Worm (Caenorhabditis elegans): ENCODE results near the gene valv-1.

- TF ChIP-seq him-1 (tag; optimal IDR thresholded peaks at IDR 0.05) (no peak), W03F9.2 (tag; optimal IDR thresholded peaks at IDR 0.05) (no peak)
Observed at ce11 chrIV:7428998-7429397, 16.1 kb downstream of the valv-1 start.

Measured in whole organism, L4/young adult.